Worm (Caenorhabditis elegans): ENCODE data around the gene C29E4.9.

C29E4.9 gene

ce11 chrIII:7948802-7949201 lies 8.1 kb downstream of the C29E4.9 start, which contains the start of gene col-90:
TSS of gene col-90 (plus strand) at chrIII:7948838.
- no peak for TF ChIP-seq madf-10 (tag; optimal IDR thresholded peaks at IDR 0.05)
- TF ChIP-seq ztf-6 (GFP tag; IDR thresholded peaks at IDR 0.05), result no peak
- TF ChIP-seq gei-17 (GFP tag; optimal IDR thresholded peaks at IDR 0.05), result no peak
- TF ChIP-seq rpc-1 (optimal IDR thresholded peaks at IDR 0.05), result no peak
- TF ChIP-seq rpc-1 (tag; optimal IDR thresholded peaks at IDR 0.05), result no peak
- no peak for TF ChIP-seq chd-7 (tag; optimal IDR thresholded peaks at IDR 0.05)
- TF ChIP-seq F52B5.7 (tag; optimal IDR thresholded peaks at IDR 0.05), result no peak
- no peak for TF ChIP-seq egl-44 (GFP tag; IDR thresholded peaks at IDR 0.05)
- no peak for TF ChIP-seq F57A8.1 (GFP tag; optimal IDR thresholded peaks at IDR 0.05)
- TF ChIP-seq B0336.3 (GFP tag; IDR thresholded peaks at IDR 0.05), result no peak
- no peak for TF ChIP-seq mes-4 (tag; optimal IDR thresholded peaks at IDR 0.05)

ce11 chrIII:7947677-7948076 lies 9.2 kb downstream of the C29E4.9 start:
- TF ChIP-seq hmg-1.2 (GFP tag; IDR thresholded peaks at IDR 0.05), result no peak
- TF ChIP-seq ama-1 (optimal IDR thresholded peaks at IDR 0.05), result no peak
- TF ChIP-seq ama-1 (GFP tag; optimal IDR thresholded peaks at IDR 0.05), result no peak
- TF ChIP-seq ztf-18 (tag; optimal IDR thresholded peaks at IDR 0.05), result no peak
- no peak for TF ChIP-seq sptf-2 (GFP tag; optimal IDR thresholded peaks at IDR 0.05)
- no peak for TF ChIP-seq ccch-3 (GFP tag; optimal IDR thresholded peaks at IDR 0.05)
- no peak for TF ChIP-seq C06A6.2 (GFP tag; conservative IDR thresholded peaks at IDR 0.05)
- TF ChIP-seq ceh-40 (GFP tag; IDR thresholded peaks at IDR 0.05), result no peak
- TF ChIP-seq lin-26 (GFP tag; IDR thresholded peaks at IDR 0.05), result no peak
- no peak for TF ChIP-seq dox-1 (GFP tag; IDR thresholded peaks at IDR 0.05)
- no peak for TF ChIP-seq bed-2 (GFP tag; IDR thresholded peaks at IDR 0.05)
- TF ChIP-seq let-526 (GFP tag; IDR thresholded peaks at IDR 0.05), result no peak
- TF ChIP-seq sdz-38 (tag; optimal IDR thresholded peaks at IDR 0.05), result no peak
- no peak for TF ChIP-seq F52B5.7 (tag; optimal IDR thresholded peaks at IDR 0.05)
- no peak for TF ChIP-seq xnd-1 (tag; optimal IDR thresholded peaks at IDR 0.05)
- TF ChIP-seq rpc-1 (optimal IDR thresholded peaks at IDR 0.05), result no peak
- no peak for TF ChIP-seq rpc-1 (tag; optimal IDR thresholded peaks at IDR 0.05)
- no peak for TF ChIP-seq mes-4 (tag; optimal IDR thresholded peaks at IDR 0.05)
- no peak for TF ChIP-seq Y56A3A.18 (GFP tag; IDR thresholded peaks at IDR 0.05)
- TF ChIP-seq B0035.1 (tag; optimal IDR thresholded peaks at IDR 0.05), result no peak

ce11 chrIII:7946968-7947491 lies 9.8 kb downstream of the C29E4.9 start, which contains the start of gene gsto-1:
TSS of gene gsto-1 (minus strand) at chrIII:7947018.
- no peak for TF ChIP-seq pbrm-1 (GFP tag; IDR thresholded peaks at IDR 0.05)
- peak; percentile 19 for TF ChIP-seq nhr-80 (tag; optimal IDR thresholded peaks at IDR 0.05)

- TF ChIP-seq nhr-80 (tag; optimal IDR thresholded peaks at IDR 0.05), result no peak
- no peak for TF ChIP-seq nfya-2 (GFP tag; IDR thresholded peaks at IDR 0.05)
- no peak for TF ChIP-seq sea-2 (GFP tag; IDR thresholded peaks at IDR 0.05)
- no peak for TF ChIP-seq ets-4 (GFP tag; optimal IDR thresholded peaks at IDR 0.05)
- TF ChIP-seq T07F8.4 (tag; optimal IDR thresholded peaks at IDR 0.05), result no peak
- TF ChIP-seq repo-1 (tag; optimal IDR thresholded peaks at IDR 0.05), result no peak
- TF ChIP-seq C06A6.2 (GFP tag; conservative IDR thresholded peaks at IDR 0.05), result no peak
- no peak for TF ChIP-seq ztf-26 (tag; optimal IDR thresholded peaks at IDR 0.05)
These were observed 15.4 kb downstream of the C29E4.9 start, which contains the start of gene kle-2 for ce11 chrIII:7941417-7941816. TSS of gene kle-2 (plus strand) at chrIII:7941717.

- peak; percentile 94 for TF ChIP-seq lin-54 (GFP tag; optimal IDR thresholded peaks at IDR 0.05)
- no peak for TF ChIP-seq aptf-3 (GFP tag; IDR thresholded peaks at IDR 0.05)
- TF ChIP-seq hmg-1.2 (GFP tag; IDR thresholded peaks at IDR 0.05), result no peak
- TF ChIP-seq mcd-1 (GFP tag; IDR thresholded peaks at IDR 0.05), result peak; percentile 58
- no peak for TF ChIP-seq repo-1 (tag; optimal IDR thresholded peaks at IDR 0.05)
- peak; percentile 5 for TF ChIP-seq lsl-1 (GFP tag; optimal IDR thresholded peaks at IDR 0.05)
- TF ChIP-seq attf-5 (GFP tag; optimal IDR thresholded peaks at IDR 0.05), result peak; percentile 74
- TF ChIP-seq atf-7 (tag; optimal IDR thresholded peaks at IDR 0.05), result no peak
- TF ChIP-seq ztf-6 (GFP tag; IDR thresholded peaks at IDR 0.05), result no peak
- no peak for TF ChIP-seq T26A5.8 (tag; optimal IDR thresholded peaks at IDR 0.05)
- TF ChIP-seq hlh-26 (GFP tag; conservative IDR thresholded peaks at IDR 0.05), result no peak
- TF ChIP-seq attf-3 (GFP tag; conservative IDR thresholded peaks at IDR 0.05), result peak; percentile 99
- TF ChIP-seq Y53G8AR.9 (GFP tag; conservative IDR thresholded peaks at IDR 0.05), result no peak
- no peak for TF ChIP-seq Y67H2A.10 (GFP tag; conservative IDR thresholded peaks at IDR 0.05)
These were observed 16.0 kb downstream of the C29E4.9 start, which contains the start of gene C29E4.12 for ce11 chrIII:7940819-7941218. TSS of gene C29E4.12 (plus strand) at chrIII:7941151.

Data from whole organism, young adult.